Worm (Caenorhabditis elegans) whole organism, L3 larva: ENCODE data around the gene lido-2.

Source experiments
- egl-27 ChIP-seq: sonication (generic microtip); optimal IDR thresholded peaks from 4 replicates; lab custom pipeline; 2017; ENCODE audit warnings: missing biosample characterization, missing genetic modification reagents, missing genetic modification characterization
- elt-3 ChIP-seq, 3 experiments: fragments of 150-350 bp in 1 of 3; sonication (generic microtip) in 2 of 3; optimal IDR thresholded peaks; 2 replicates in 2 of 3; 4 replicates in 1 of 3; lab custom pipeline; 2014 to 2017; ENCODE audit warnings: missing biosample characterization in 3 of 3, missing genetic modification characterization in 3 of 3

DNA sequence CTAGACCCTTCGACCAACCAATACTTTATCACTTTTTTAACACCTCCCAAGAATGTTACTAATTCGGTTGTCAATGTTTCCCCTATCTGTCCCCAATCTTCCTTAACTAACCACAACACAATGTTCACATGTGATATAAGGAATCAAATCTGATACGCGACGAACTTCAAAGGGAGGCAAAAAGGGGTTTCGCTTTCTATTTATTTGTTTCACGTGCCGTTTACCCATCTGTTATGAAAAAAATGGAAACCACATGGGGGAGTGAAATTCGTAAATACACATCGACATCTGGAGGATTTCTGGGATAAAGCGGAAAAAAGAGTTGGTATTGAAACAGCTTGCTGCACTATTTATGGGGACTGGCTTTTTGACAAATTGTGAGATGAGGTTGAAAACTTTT, 38.4 kb downstream of the lido-2 start:
- TF ChIP-seq elt-3 (tag; optimal IDR thresholded peaks at IDR 0.05; lab: Kevin White, UChicago) = no peak
- no peak for TF ChIP-seq egl-27 (tag; lab: Kevin White, UChicago)
